Fruit fly (Drosophila melanogaster) whole organism, embryonic: ENCODE results near the gene Kdm5.
A peak's percentile ranks its signal among the peaks of the same experiment; 100 is the strongest.

Experiments used
- B-H1 ChIP-seq: fragments of 200-800 bp; sonication (Bioruptor generic); IDR thresholded peaks from 3 replicates; pipeline ENCODE4 v1.3.6; 2022; ENCODE audit warnings: missing biosample characterization, missing genetic modification characterization
- CG10147 ChIP-seq: fragments of 200-800 bp; sonication (Bioruptor generic); optimal IDR thresholded peaks from 2 replicates; lab custom pipeline; 2019; ENCODE audit warnings: missing biosample characterization, mild to moderate bottlenecking, missing genetic modification characterization, moderate library complexity
- CG1024 ChIP-seq: fragments of 200-800 bp; sonication (Bioruptor generic); IDR thresholded peaks from 2 replicates; pipeline ENCODE4 v1.3.6; 2022; ENCODE audit warnings: missing biosample characterization, missing genetic modification characterization
- CG10462 ChIP-seq: fragments of 200-800 bp; sonication (Bioruptor generic); optimal IDR thresholded peaks from 2 replicates; lab custom pipeline; 2016; ENCODE audit warnings: missing biosample characterization, missing genetic modification characterization
- CG10565 ChIP-seq: fragments of 200-800 bp; sonication (Bioruptor generic); optimal IDR thresholded peaks from 3 replicates; lab custom pipeline; 2016; ENCODE audit warnings: missing biosample characterization, mild to moderate bottlenecking, missing genetic modification characterization
- CG14441 ChIP-seq: fragments of 200-800 bp; sonication (Bioruptor generic); IDR thresholded peaks from 2 replicates; pipeline ENCODE4 v1.3.6; 2022; ENCODE audit warnings: missing biosample characterization, missing genetic modification characterization
- CG18011 ChIP-seq: fragments of 200-800 bp; sonication (Bioruptor generic); optimal IDR thresholded peaks from 2 replicates; lab custom pipeline; 2017; ENCODE audit warnings: missing biosample characterization, missing genetic modification characterization, mild to moderate bottlenecking, moderate library complexity, missing genotype
- CG2712 ChIP-seq: fragments of 200-800 bp; optimal IDR thresholded peaks from 3 replicates; lab custom pipeline; 2019; ENCODE audit warnings: missing biosample characterization, mild to moderate bottlenecking, missing genetic modification characterization, moderate library complexity
- CG33213 ChIP-seq: fragments of 200-800 bp; sonication (Bioruptor generic); optimal IDR thresholded peaks from 3 replicates; lab custom pipeline; 2016; ENCODE audit warnings: missing biosample characterization, missing genetic modification characterization
- CG4424 ChIP-seq: fragments of 200-800 bp; sonication (Bioruptor generic); optimal IDR thresholded peaks from 3 replicates; lab custom pipeline; 2016; ENCODE audit warnings: missing biosample characterization, missing genetic modification characterization
- CG8388 ChIP-seq: fragments of 200-800 bp; sonication (Bioruptor generic); optimal IDR thresholded peaks from 2 replicates; lab custom pipeline; 2019; ENCODE audit warnings: missing biosample characterization, mild to moderate bottlenecking, missing genetic modification characterization, moderate library complexity
- CG8478 ChIP-seq: fragments of >200 bp; optimal IDR thresholded peaks from 2 replicates; lab custom pipeline; 2018
- CG9215 ChIP-seq: fragments of 200-800 bp; sonication (Bioruptor generic); IDR thresholded peaks from 2 replicates; pipeline ENCODE4 v1.3.6; 2022; ENCODE audit warnings: missing biosample characterization, missing genetic modification characterization
- CG9817 ChIP-seq: fragments of 200-800 bp; sonication (Bioruptor generic); optimal IDR thresholded peaks from 2 replicates; lab custom pipeline; 2018; ENCODE audit warnings: missing biosample characterization, mild to moderate bottlenecking, missing genetic modification characterization, moderate library complexity
- CTCF ChIP-seq: fragments of 200-800 bp; sonication (Bioruptor generic); optimal IDR thresholded peaks from 2 replicates; lab custom pipeline; 2017; ENCODE audit warnings: missing biosample characterization, mild to moderate bottlenecking, missing genetic modification characterization, moderate library complexity
- Camta ChIP-seq: fragments of 200-800 bp; sonication (Bioruptor generic); optimal IDR thresholded peaks from 2 replicates; lab custom pipeline; 2016; ENCODE audit warnings: missing biosample characterization, missing genetic modification characterization
- H2.0 ChIP-seq: fragments of 200-800 bp; sonication (Bioruptor generic); IDR thresholded peaks from 2 replicates; pipeline ENCODE4 v1.3.6; 2022; ENCODE audit warnings: missing biosample characterization, missing genetic modification characterization
- HHEX ChIP-seq: fragments of 200-800 bp; sonication (Bioruptor generic); optimal IDR thresholded peaks from 3 replicates; lab custom pipeline; 2017; ENCODE audit warnings: missing biosample characterization, mild to moderate bottlenecking, missing genetic modification characterization, missing genetic modification reagents
- Hey ChIP-seq: fragments of 200-800 bp; sonication (Bioruptor generic); optimal IDR thresholded peaks from 3 replicates; lab custom pipeline; 2018; ENCODE audit warnings: missing biosample characterization, mild to moderate bottlenecking, missing genetic modification characterization
- Mes4 ChIP-seq: fragments of 200-800 bp; sonication (Bioruptor generic); optimal IDR thresholded peaks from 2 replicates; lab custom pipeline; 2016; ENCODE audit warnings: missing biosample characterization, missing genetic modification characterization
- NC2β ChIP-seq: fragments of 200-800 bp; sonication (Bioruptor generic); optimal IDR thresholded peaks from 2 replicates; lab custom pipeline; 2016; ENCODE audit warnings: missing biosample characterization, missing genetic modification characterization
- Pdp1 ChIP-seq, 2 experiments: fragments of 200-800 bp; sonication (Bioruptor generic); optimal IDR thresholded peaks; 3 replicates each; lab custom pipeline; 2016; ENCODE audit warnings: missing biosample characterization in 2 of 2, missing genetic modification characterization in 2 of 2, mild to moderate bottlenecking in 1 of 2, moderate library complexity in 1 of 2
- Usf ChIP-seq: fragments of 200-800 bp; sonication (Bioruptor generic); optimal IDR thresholded peaks from 2 replicates; lab custom pipeline; 2017; ENCODE audit warnings: missing genotype, missing biosample characterization, missing genetic modification characterization
- ab ChIP-seq: fragments of 200-800 bp; sonication (Bioruptor generic); optimal IDR thresholded peaks from 2 replicates; lab custom pipeline; 2016; ENCODE audit warnings: missing biosample characterization, missing genetic modification characterization
- abd-A ChIP-seq: fragments of 200-800 bp; sonication (Bioruptor generic); optimal IDR thresholded peaks from 3 replicates; lab custom pipeline; 2019; ENCODE audit warnings: missing biosample characterization, mild to moderate bottlenecking, missing genetic modification characterization, moderate library complexity
- ap ChIP-seq: fragments of 200-800 bp; sonication (Bioruptor generic); IDR thresholded peaks from 2 replicates; pipeline ENCODE4 v1.3.6; 2022; ENCODE audit warnings: missing biosample characterization, missing genetic modification characterization
- bigmax ChIP-seq: fragments of 200-800 bp; sonication (Bioruptor generic); optimal IDR thresholded peaks from 2 replicates; lab custom pipeline; 2018; ENCODE audit warnings: missing biosample characterization, mild to moderate bottlenecking, missing genetic modification characterization
- bowl ChIP-seq: fragments of 200-800 bp; sonication (Bioruptor generic); IDR thresholded peaks from 2 replicates; pipeline ENCODE4 v1.3.6; 2022; ENCODE audit warnings: missing biosample characterization, missing genetic modification characterization
- disco-r ChIP-seq: fragments of 200-800 bp; sonication (Bioruptor generic); optimal IDR thresholded peaks from 2 replicates; lab custom pipeline; 2016; ENCODE audit warnings: missing biosample characterization, missing genetic modification characterization
- dmrt11E ChIP-seq: fragments of 200-800 bp; sonication (Bioruptor generic); optimal IDR thresholded peaks from 3 replicates; lab custom pipeline; 2018; ENCODE audit warnings: missing biosample characterization, mild to moderate bottlenecking, missing genetic modification characterization, moderate library complexity
- ems ChIP-seq: fragments of 200-800 bp; sonication (Bioruptor generic); optimal IDR thresholded peaks from 3 replicates; lab custom pipeline; 2016; ENCODE audit warnings: missing biosample characterization, missing genetic modification characterization
- exex ChIP-seq: fragments of 200-800 bp; sonication (Bioruptor generic); optimal IDR thresholded peaks from 4 replicates; lab custom pipeline; 2018; ENCODE audit warnings: missing biosample characterization, mild to moderate bottlenecking, missing genetic modification characterization, moderate library complexity
- fd64A ChIP-seq: fragments of 200-800 bp; sonication (Bioruptor generic); optimal IDR thresholded peaks from 3 replicates; lab custom pipeline; 2018; ENCODE audit warnings: missing biosample characterization, mild to moderate bottlenecking, missing genetic modification characterization
- fru ChIP-seq: fragments of >200 bp; optimal IDR thresholded peaks from 2 replicates; lab custom pipeline; 2017
- grau ChIP-seq: fragments of 200-800 bp; optimal IDR thresholded peaks from 3 replicates; lab custom pipeline; 2019; ENCODE audit warnings: missing biosample characterization, mild to moderate bottlenecking, missing genetic modification characterization, moderate library complexity
- gro ChIP-seq: fragments of 200-800 bp; sonication (Bioruptor generic); optimal IDR thresholded peaks from 2 replicates; lab custom pipeline; 2016; ENCODE audit warnings: missing biosample characterization, missing genetic modification characterization
- lmd ChIP-seq: fragments of 200-800 bp; sonication (Bioruptor generic); IDR thresholded peaks from 2 replicates; pipeline ENCODE4 v1.3.6; 2022; ENCODE audit warnings: missing biosample characterization, missing genetic modification characterization
- lov ChIP-seq, 2 experiments: fragments of 200-800 bp in 1 of 2; fragments of >200 bp in 1 of 2; sonication (Bioruptor generic) in 1 of 2; IDR thresholded peaks in 1 of 2; optimal IDR thresholded peaks in 1 of 2; 2 replicates in 1 of 2; 3 replicates in 1 of 2; pipeline versions ENCODE4 v1.3.6 to Lab custom; 2017 to 2022; ENCODE audit warnings: missing biosample characterization in 1 of 2, missing genetic modification characterization in 1 of 2
- mam ChIP-seq: fragments of 200-800 bp; sonication (Bioruptor generic); optimal IDR thresholded peaks from 3 replicates; lab custom pipeline; 2016; ENCODE audit warnings: missing biosample characterization, missing genetic modification characterization
- mld ChIP-seq: fragments of 200-800 bp; sonication (Bioruptor generic); IDR thresholded peaks from 3 replicates; pipeline ENCODE4 v1.3.6; 2022; ENCODE audit warnings: missing biosample characterization, missing genetic modification characterization; ENCODE audit not compliant: partially characterized antibody
- nau ChIP-seq: fragments of 200-800 bp; sonication (Bioruptor generic); optimal IDR thresholded peaks from 3 replicates; lab custom pipeline; 2017; ENCODE audit warnings: missing biosample characterization, mild to moderate bottlenecking, missing genetic modification characterization, missing genetic modification reagents
- onecut ChIP-seq: fragments of 200-800 bp; sonication (Bioruptor generic); IDR thresholded peaks from 2 replicates; pipeline ENCODE4 v1.3.6; 2022; ENCODE audit warnings: missing biosample characterization, missing genetic modification characterization
- pum ChIP-seq: fragments of 200-800 bp; sonication (Bioruptor generic); optimal IDR thresholded peaks from 2 replicates; lab custom pipeline; 2016; ENCODE audit warnings: missing biosample characterization, missing genetic modification characterization
- salm ChIP-seq: fragments of 200-800 bp; sonication (Bioruptor generic); optimal IDR thresholded peaks from 2 replicates; lab custom pipeline; 2018; ENCODE audit warnings: missing biosample characterization, mild to moderate bottlenecking, missing genetic modification characterization
- sisA ChIP-seq: fragments of 200-800 bp; sonication (Bioruptor generic); IDR thresholded peaks from 2 replicates; pipeline ENCODE4 v1.3.6; 2022; ENCODE audit warnings: missing biosample characterization, missing genetic modification characterization
- ssp ChIP-seq: fragments of 200-800 bp; sonication (Bioruptor generic); IDR thresholded peaks from 2 replicates; pipeline ENCODE4 v1.3.6; 2022; ENCODE audit warnings: missing biosample characterization, missing genetic modification characterization
- stc ChIP-seq: fragments of 200-800 bp; sonication (Bioruptor generic); IDR thresholded peaks from 2 replicates; pipeline ENCODE4 v1.3.6; 2022; ENCODE audit warnings: missing biosample characterization, missing genetic modification characterization
- tio ChIP-seq: fragments of 200-800 bp; sonication (Bioruptor generic); optimal IDR thresholded peaks from 2 replicates; lab custom pipeline; 2017; ENCODE audit warnings: missing biosample characterization, missing genetic modification characterization, inconsistent platforms
- tna ChIP-seq: fragments of 200-800 bp; sonication (Bioruptor generic); IDR thresholded peaks from 2 replicates; pipeline ENCODE4 v1.3.6; 2022; ENCODE audit warnings: missing biosample characterization, missing genetic modification characterization; ENCODE audit not compliant: partially characterized antibody
- twi ChIP-seq: fragments of 200-800 bp; optimal IDR thresholded peaks from 2 replicates; lab custom pipeline; 2019; ENCODE audit warnings: missing biosample characterization, mild to moderate bottlenecking, missing genetic modification characterization, moderate library complexity
- vnd ChIP-seq: fragments of 200-800 bp; sonication (Bioruptor generic); IDR thresholded peaks from 3 replicates; pipeline ENCODE4 v1.3.6; 2022; ENCODE audit warnings: missing biosample characterization, missing genetic modification characterization; ENCODE audit not compliant: partially characterized antibody
- z ChIP-seq: fragments of 200-800 bp; sonication (Bioruptor generic); IDR thresholded peaks from 3 replicates; pipeline ENCODE4 v1.3.6; 2022; ENCODE audit warnings: missing biosample characterization, missing genetic modification characterization

Kdm5 gene

dm6 chr2L:5974122-5974521, 25.2 kb downstream of the Kdm5 start (continued):
- TF ChIP-seq CG4424 (GFP tag; lab: Kevin White, UChicago) (peak; percentile 12), CG14441 (GFP tag; lab: Robert Waterston, UW) (no peak), tio (GFP tag; lab: Kevin White, UChicago) (no peak), H2.0 (GFP tag; lab: Robert Waterston, UW) (no peak; the same call in 1 of the 2 replicates), NC2β (GFP tag; lab: Kevin White, UChicago) (no peak), CG8388 (GFP tag; lab: Kevin White, UChicago) (no peak), fru (lab: Kevin White, UChicago) (no peak), CG9215 (GFP tag; lab: Robert Waterston, UW) (no peak), vnd (GFP tag; lab: Robert Waterston, UW) (no peak), onecut (GFP tag; lab: Robert Waterston, UW) (peak; percentile 66), sisA (no peak), grau (tag; lab: Kevin White, UChicago) (peak; percentile 30), z (peak; percentile 75), salm (tag; lab: Kevin White, UChicago) (peak; percentile 45), Mes4 (no peak), bigmax (peak; percentile 11), twi (tag; lab: Kevin White, UChicago) (no peak), ab (no peak), CG9817 (tag; lab: Kevin White, UChicago) (peak; percentile 40), CG18011 (GFP tag; lab: Kevin White, UChicago) (peak; percentile 2), Pdp1 (GFP tag; optimal IDR thresholded peaks at IDR 0.05; lab: Kevin White, UChicago) (peak in 1 of 2 experiments; percentile 4), pum (GFP tag; lab: Kevin White, UChicago) (no peak), Hey (tag; lab: Kevin White, UChicago) (peak; percentile 62), CG33213 (GFP tag; lab: Kevin White, UChicago) (no peak), CG2712 (peak; percentile 6), tna (no peak), abd-A (tag; lab: Kevin White, UChicago) (peak; percentile 68), Camta (GFP tag; lab: Kevin White, UChicago) (peak; percentile 11), CG10462 (GFP tag; lab: Kevin White, UChicago) (no peak), gro (no peak), CG10147 (peak; percentile 41), disco-r (GFP tag; lab: Kevin White, UChicago) (no peak), lov (optimal IDR thresholded peaks at IDR 0.05; lab: Kevin White, UChicago) (no peak), lov (GFP tag; IDR thresholded peaks at IDR 0.05; lab: Robert Waterston, UW) (peak; percentile 50; the same call in 1 of the 3 replicates), CG10565 (GFP tag; lab: Kevin White, UChicago) (no peak), mld (GFP tag; lab: Robert Waterston, UW) (no peak), ssp (GFP tag; lab: Robert Waterston, UW) (no peak), mam (no peak), CTCF (no peak), lmd (no peak), bowl (GFP tag; lab: Robert Waterston, UW) (no peak), Usf (no peak), exex (tag; lab: Kevin White, UChicago) (peak; percentile 31), CG8478 (lab: Kevin White, UChicago) (no peak), stc (GFP tag; lab: Robert Waterston, UW) (peak; percentile 16; the same call in 1 of the 2 replicates), ap (GFP tag; lab: Robert Waterston, UW) (0 out of 2 replicates have a peak, but pooled peaks have one; percentile 26), B-H1 (GFP tag; lab: Robert Waterston, UW) (no peak; the same call in 2 of the 3 replicates), CG1024 (GFP tag; lab: Robert Waterston, UW) (peak; percentile 45; the same call in 1 of the 2 replicates), nau (GFP tag; lab: Kevin White, UChicago) (peak; percentile 73), dmrt11E (tag; lab: Kevin White, UChicago) (peak; percentile 33), HHEX (GFP tag; lab: Kevin White, UChicago) (peak; percentile 71), ems (GFP tag; lab: Kevin White, UChicago) (no peak), fd64A (GFP tag; lab: Kevin White, UChicago) (peak; percentile 80)
